Fruit fly (Drosophila melanogaster) whole organism, embryonic: Measurements from ENCODE around the gene eIF3d1.

Experiments
- Aef1 ChIP-seq: fragments of 200-800 bp; sonication (Bioruptor generic); IDR thresholded peaks from 3 replicates; pipeline ENCODE4 v1.3.6; 2022; ENCODE audit warnings: missing biosample characterization, missing genetic modification characterization
- Antp ChIP-seq: fragments of 200-800 bp; sonication (Bioruptor generic); optimal IDR thresholded peaks from 3 replicates; lab custom pipeline; 2016; ENCODE audit warnings: missing biosample characterization, missing genetic modification characterization
- CG1024 ChIP-seq: fragments of 200-800 bp; sonication (Bioruptor generic); IDR thresholded peaks from 2 replicates; pipeline ENCODE4 v1.3.6; 2022; ENCODE audit warnings: missing biosample characterization, missing genetic modification characterization
- CG12219 ChIP-seq: fragments of 200-800 bp; sonication (Bioruptor generic); optimal IDR thresholded peaks from 3 replicates; lab custom pipeline; 2018; ENCODE audit warnings: missing biosample characterization, mild to moderate bottlenecking, missing genetic modification characterization
- CG13123 ChIP-seq: fragments of 200-800 bp; sonication (Bioruptor generic); optimal IDR thresholded peaks from 2 replicates; lab custom pipeline; 2016; ENCODE audit warnings: missing biosample characterization, missing genetic modification characterization
- CG13296 ChIP-seq: fragments of 200-800 bp; sonication (Bioruptor generic); optimal IDR thresholded peaks from 3 replicates; lab custom pipeline; 2018; ENCODE audit warnings: missing biosample characterization, mild to moderate bottlenecking, missing genetic modification characterization
- CG15011 ChIP-seq: fragments of 200-800 bp; sonication (Bioruptor generic); optimal IDR thresholded peaks from 3 replicates; lab custom pipeline; 2018; ENCODE audit warnings: missing biosample characterization, mild to moderate bottlenecking, missing genetic modification characterization
- CG15514 ChIP-seq: fragments of 200-800 bp; sonication (Bioruptor generic); optimal IDR thresholded peaks from 3 replicates; lab custom pipeline; 2017; ENCODE audit warnings: missing biosample characterization, missing genetic modification characterization, mild to moderate bottlenecking, moderate library complexity, missing genetic modification reagents
- CG17186 ChIP-seq: fragments of 200-800 bp; sonication (Bioruptor generic); optimal IDR thresholded peaks from 3 replicates; lab custom pipeline; 2017; ENCODE audit warnings: missing biosample characterization, missing genetic modification reagents, missing genetic modification characterization
- CG17912 ChIP-seq: fragments of 200-800 bp; sonication (Bioruptor generic); optimal IDR thresholded peaks from 2 replicates; lab custom pipeline; 2018; ENCODE audit warnings: missing biosample characterization, mild to moderate bottlenecking, missing genetic modification characterization
- CG2120 ChIP-seq: fragments of 200-800 bp; sonication (Bioruptor generic); optimal IDR thresholded peaks from 3 replicates; lab custom pipeline; 2016; ENCODE audit warnings: missing biosample characterization, missing genetic modification characterization
- CG2199 ChIP-seq: fragments of 200-800 bp; sonication (Bioruptor generic); IDR thresholded peaks from 3 replicates; pipeline ENCODE4 v1.3.6; 2022; ENCODE audit warnings: missing biosample characterization, missing genetic modification characterization
- CG2712 ChIP-seq: fragments of 200-800 bp; optimal IDR thresholded peaks from 3 replicates; lab custom pipeline; 2019; ENCODE audit warnings: missing biosample characterization, mild to moderate bottlenecking, missing genetic modification characterization, moderate library complexity
- CG2875 ChIP-seq: fragments of 200-800 bp; sonication (Bioruptor generic); optimal IDR thresholded peaks from 2 replicates; lab custom pipeline; 2017; ENCODE audit warnings: missing biosample characterization, mild to moderate bottlenecking, missing genetic modification characterization, missing genetic modification reagents
- CG33213 ChIP-seq: fragments of 200-800 bp; sonication (Bioruptor generic); optimal IDR thresholded peaks from 3 replicates; lab custom pipeline; 2016; ENCODE audit warnings: missing biosample characterization, missing genetic modification characterization
- CG3726 ChIP-seq: fragments of 200-800 bp; sonication (Bioruptor generic); IDR thresholded peaks from 3 replicates; pipeline ENCODE4, ENCODE4 v1.3.6; 2022; ENCODE audit warnings: missing biosample characterization, missing genetic modification characterization
- CG3995 ChIP-seq: fragments of 200-800 bp; sonication (Bioruptor generic); optimal IDR thresholded peaks from 3 replicates; lab custom pipeline; 2016; ENCODE audit warnings: missing biosample characterization, missing genetic modification characterization
- CG6175 ChIP-seq: fragments of 200-800 bp; sonication (Bioruptor generic); IDR thresholded peaks from 3 replicates; pipeline ENCODE4 v1.3.6; 2022; ENCODE audit warnings: missing biosample characterization, missing genetic modification characterization
- CG6765 ChIP-seq: fragments of 200-800 bp; sonication (Bioruptor generic); optimal IDR thresholded peaks from 3 replicates; lab custom pipeline; 2017; ENCODE audit warnings: missing biosample characterization, mild to moderate bottlenecking, missing genetic modification characterization
- CG6813 ChIP-seq: fragments of 200-800 bp; sonication (Bioruptor generic); optimal IDR thresholded peaks from 2 replicates; lab custom pipeline; 2017; ENCODE audit warnings: missing biosample characterization, missing genetic modification characterization, mild to moderate bottlenecking, moderate library complexity, missing genetic modification reagents
- CG7271 ChIP-seq: fragments of 200-800 bp; sonication (Bioruptor generic); optimal IDR thresholded peaks from 2 replicates; lab custom pipeline; 2018; ENCODE audit warnings: missing biosample characterization, mild to moderate bottlenecking, missing genetic modification characterization, moderate library complexity
- CG8478 ChIP-seq: fragments of >200 bp; optimal IDR thresholded peaks from 2 replicates; lab custom pipeline; 2018
- Ets65A ChIP-seq: fragments of 200-800 bp; sonication (Bioruptor generic); peaks from one replicate; lab custom pipeline; 2016; ENCODE audit warnings: missing biosample characterization, missing genetic modification characterization
- Fer2 ChIP-seq: fragments of 200-800 bp; sonication (Bioruptor generic); optimal IDR thresholded peaks from 2 replicates; lab custom pipeline; 2018; ENCODE audit warnings: missing biosample characterization, mild to moderate bottlenecking, missing genetic modification characterization, moderate library complexity
- Hey ChIP-seq: fragments of 200-800 bp; sonication (Bioruptor generic); optimal IDR thresholded peaks from 3 replicates; lab custom pipeline; 2018; ENCODE audit warnings: missing biosample characterization, mild to moderate bottlenecking, missing genetic modification characterization
- Hmr ChIP-seq: fragments of 200-800 bp; sonication (Bioruptor generic); optimal IDR thresholded peaks from 3 replicates; lab custom pipeline; 2017; ENCODE audit warnings: mild to moderate bottlenecking, missing biosample characterization, missing genetic modification reagents, missing genetic modification characterization
- Neu2 ChIP-seq: fragments of 200-800 bp; sonication (Bioruptor generic); optimal IDR thresholded peaks from 3 replicates; lab custom pipeline; 2016; ENCODE audit warnings: missing biosample characterization, missing genetic modification characterization, borderline replicate concordance
- Six4 ChIP-seq: fragments of 200-800 bp; sonication (Bioruptor generic); optimal IDR thresholded peaks from 2 replicates; lab custom pipeline; 2016; ENCODE audit warnings: missing biosample characterization, missing genetic modification characterization
- abd-A ChIP-seq: fragments of 200-800 bp; sonication (Bioruptor generic); optimal IDR thresholded peaks from 3 replicates; lab custom pipeline; 2019; ENCODE audit warnings: missing biosample characterization, mild to moderate bottlenecking, missing genetic modification characterization, moderate library complexity
- az2 ChIP-seq: fragments of 200-800 bp; sonication (Bioruptor generic); optimal IDR thresholded peaks from 3 replicates; lab custom pipeline; 2016; ENCODE audit warnings: missing biosample characterization, missing genetic modification characterization
- bcd ChIP-seq: fragments of 200-800 bp; sonication (Bioruptor generic); optimal IDR thresholded peaks from 2 replicates; lab custom pipeline; 2017; ENCODE audit warnings: missing biosample characterization, mild to moderate bottlenecking, missing genetic modification characterization
- chif ChIP-seq, 2 experiments: fragments of 200-800 bp; sonication (Bioruptor generic); optimal IDR thresholded peaks; 3 replicates each; lab custom pipeline; 2016; ENCODE audit warnings: missing biosample characterization in 2 of 2, missing genetic modification characterization in 2 of 2
- chm ChIP-seq: fragments of 200-800 bp; sonication (Bioruptor generic); IDR thresholded peaks from 2 replicates; pipeline ENCODE4 v1.3.6; 2022; ENCODE audit warnings: missing biosample characterization, missing genetic modification characterization
- crc ChIP-seq: fragments of 200-800 bp; sonication (Bioruptor generic); optimal IDR thresholded peaks from 2 replicates; lab custom pipeline; 2016; ENCODE audit warnings: missing biosample characterization, missing genetic modification characterization
- dati ChIP-seq: fragments of 200-800 bp; sonication (Bioruptor generic); IDR thresholded peaks from 2 replicates; pipeline ENCODE4 v1.3.6; 2022; ENCODE audit warnings: missing biosample characterization, missing genetic modification characterization
- dm ChIP-seq: fragments of 200-800 bp; sonication (Bioruptor generic); optimal IDR thresholded peaks from 3 replicates; lab custom pipeline; 2016; ENCODE audit warnings: missing biosample characterization, missing genetic modification characterization
- ems ChIP-seq: fragments of 200-800 bp; sonication (Bioruptor generic); optimal IDR thresholded peaks from 3 replicates; lab custom pipeline; 2016; ENCODE audit warnings: missing biosample characterization, missing genetic modification characterization
- ftz-f1 ChIP-seq: fragments of 200-800 bp; sonication (Bioruptor generic); optimal IDR thresholded peaks from 2 replicates; lab custom pipeline; 2016; ENCODE audit warnings: missing biosample characterization, missing genetic modification characterization
- grn ChIP-seq: fragments of 200-800 bp; sonication (Bioruptor generic); optimal IDR thresholded peaks from 3 replicates; lab custom pipeline; 2017; ENCODE audit warnings: missing biosample characterization, missing genetic modification characterization
- gro ChIP-seq: fragments of 200-800 bp; sonication (Bioruptor generic); optimal IDR thresholded peaks from 2 replicates; lab custom pipeline; 2016; ENCODE audit warnings: missing biosample characterization, missing genetic modification characterization
- kay ChIP-seq: fragments of 200-800 bp; sonication (Bioruptor generic); optimal IDR thresholded peaks from 2 replicates; lab custom pipeline; 2016; ENCODE audit warnings: missing biosample characterization, missing genetic modification characterization
- ken ChIP-seq: fragments of 200-800 bp; sonication (Bioruptor generic); IDR thresholded peaks from 3 replicates; pipeline ENCODE4 v1.3.6; 2022; ENCODE audit warnings: missing biosample characterization, missing genetic modification characterization
- onecut ChIP-seq: fragments of 200-800 bp; sonication (Bioruptor generic); IDR thresholded peaks from 2 replicates; pipeline ENCODE4 v1.3.6; 2022; ENCODE audit warnings: missing biosample characterization, missing genetic modification characterization
- pb ChIP-seq: fragments of 200-800 bp; sonication (Bioruptor generic); optimal IDR thresholded peaks from 3 replicates; lab custom pipeline; 2016; ENCODE audit warnings: missing biosample characterization, missing genetic modification characterization
- pita ChIP-seq: fragments of 200-800 bp; sonication (Bioruptor generic); optimal IDR thresholded peaks from 2 replicates; lab custom pipeline; 2017; ENCODE audit warnings: missing biosample characterization, mild to moderate bottlenecking, missing genetic modification characterization
- psq ChIP-seq: fragments of 200-800 bp; sonication (Bioruptor generic); optimal IDR thresholded peaks from 2 replicates; lab custom pipeline; 2017; ENCODE audit warnings: missing biosample characterization, missing genetic modification characterization
- scrt ChIP-seq: fragments of 200-800 bp; sonication (Bioruptor generic); optimal IDR thresholded peaks from 2 replicates; lab custom pipeline; 2018; ENCODE audit warnings: missing biosample characterization, mild to moderate bottlenecking, missing genetic modification characterization, moderate library complexity
- sqz ChIP-seq: fragments of 200-800 bp; sonication (Bioruptor generic); optimal IDR thresholded peaks from 3 replicates; lab custom pipeline; 2018; ENCODE audit warnings: missing biosample characterization, mild to moderate bottlenecking, missing genetic modification characterization
- tin ChIP-seq: fragments of 200-800 bp; sonication (Bioruptor generic); optimal IDR thresholded peaks from 3 replicates; lab custom pipeline; 2016; ENCODE audit warnings: missing biosample characterization, missing genetic modification characterization
- trem ChIP-seq: fragments of 200-800 bp; optimal IDR thresholded peaks from 3 replicates; lab custom pipeline; 2019; ENCODE audit warnings: missing biosample characterization, mild to moderate bottlenecking, missing genetic modification characterization, moderate library complexity
- twi ChIP-seq: fragments of 200-800 bp; optimal IDR thresholded peaks from 2 replicates; lab custom pipeline; 2019; ENCODE audit warnings: missing biosample characterization, mild to moderate bottlenecking, missing genetic modification characterization, moderate library complexity
- vfl ChIP-seq: fragments of 200-800 bp; sonication (Bioruptor generic); optimal IDR thresholded peaks from 2 replicates; lab custom pipeline; 2016; ENCODE audit warnings: missing biosample characterization, missing genetic modification characterization
- zen2 ChIP-seq: fragments of 200-800 bp; sonication (Bioruptor generic); IDR thresholded peaks from 3 replicates; pipeline ENCODE4 v1.3.6; 2022; ENCODE audit warnings: missing biosample characterization, missing genetic modification characterization; ENCODE audit not compliant: partially characterized antibody

The eIF3d1 gene

DNA sequence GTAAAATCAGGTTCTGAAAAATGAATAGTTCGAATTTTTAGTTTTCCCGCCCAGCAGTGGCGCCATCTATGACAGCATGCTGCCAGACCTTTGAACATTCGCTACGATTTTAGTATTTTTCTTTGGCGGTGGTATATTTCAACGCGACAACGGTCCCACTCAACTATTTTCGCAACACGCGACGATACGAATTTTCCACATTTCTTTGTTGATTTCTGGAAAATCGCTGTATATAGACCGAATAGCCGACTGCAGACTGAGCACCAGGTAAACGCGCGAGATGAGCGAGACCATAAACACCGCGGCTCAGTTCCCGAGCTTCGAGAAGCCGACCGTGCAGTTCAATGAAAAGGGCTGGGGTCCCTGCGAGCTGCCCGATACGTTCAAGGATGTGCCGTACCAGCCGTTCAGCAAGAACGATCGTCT, at the start of gene eIF3d1 (continued):
- TF ChIP-seq chif (GFP tag; optimal IDR thresholded peaks at IDR 0.05; lab: Kevin White, UChicago) (peak; percentile 12 to 25), Ets65A (GFP tag; lab: Kevin White, UChicago) (peak; percentile 11), Aef1 (GFP tag; lab: Robert Waterston, UW) (no peak), Hmr (GFP tag; lab: Kevin White, UChicago) (no peak), gro (GFP tag; lab: Kevin White, UChicago) (peak; percentile 44), Antp (GFP tag; lab: Kevin White, UChicago) (no peak), dm (GFP tag; lab: Kevin White, UChicago) (peak; percentile 91), CG12219 (no peak), CG33213 (GFP tag; lab: Kevin White, UChicago) (peak; percentile 22), CG7271 (tag; lab: Kevin White, UChicago) (no peak), CG1024 (no peak), CG15011 (no peak), ken (GFP tag; lab: Robert Waterston, UW) (peak; percentile 44; the same call in 1 of the 3 replicates), twi (tag; lab: Kevin White, UChicago) (no peak), CG2875 (GFP tag; lab: Kevin White, UChicago) (no peak), dati (0 out of 2 replicates have a peak, but pooled peaks have one; percentile 20), CG17186 (peak; percentile 31), scrt (GFP tag; lab: Kevin White, UChicago) (no peak), CG2199 (GFP tag; lab: Robert Waterston, UW) (no peak), crc (GFP tag; lab: Kevin White, UChicago) (no peak), bcd (peak; percentile 19), CG13123 (no peak), Fer2 (no peak), Neu2 (GFP tag; lab: Kevin White, UChicago) (no peak), Hey (no peak), CG6175 (GFP tag; lab: Robert Waterston, UW) (no peak), sqz (GFP tag; lab: Kevin White, UChicago) (no peak), psq (GFP tag; lab: Kevin White, UChicago) (no peak), abd-A (no peak), ftz-f1 (peak; percentile 40), pb (GFP tag; lab: Kevin White, UChicago) (no peak), CG3995 (GFP tag; lab: Kevin White, UChicago) (no peak), CG2120 (peak; percentile 34), onecut (GFP tag; lab: Robert Waterston, UW) (no peak), kay (no peak), CG2712 (tag; lab: Kevin White, UChicago) (no peak), grn (GFP tag; lab: Kevin White, UChicago) (no peak), CG3726 (GFP tag; lab: Robert Waterston, UW) (no peak), chm (0 out of 2 replicates have a peak, but pooled peaks have one; percentile 37), CG8478 (lab: Kevin White, UChicago) (no peak), CG13296 (GFP tag; lab: Kevin White, UChicago) (no peak), CG6813 (no peak), pita (GFP tag; lab: Kevin White, UChicago) (no peak), CG15514 (GFP tag; lab: Kevin White, UChicago) (peak; percentile 88), az2 (GFP tag; lab: Kevin White, UChicago) (no peak), CG6765 (GFP tag; lab: Kevin White, UChicago) (no peak), zen2 (GFP tag; lab: Robert Waterston, UW) (no peak), tin (peak; percentile 20), Six4 (GFP tag; lab: Kevin White, UChicago) (no peak), CG17912 (no peak), trem (tag; lab: Kevin White, UChicago) (peak; percentile 74), ems (GFP tag; lab: Kevin White, UChicago) (peak; percentile 8), vfl (GFP tag; lab: Kevin White, UChicago) (no peak)
